Worm (Caenorhabditis elegans) whole organism, L4 larva: ENCODE results near the gene Y54G2A.10.

Experiments
- F10B5.3 ChIP-seq: sonication (generic microtip); optimal IDR thresholded peaks from 2 replicates; lab custom pipeline; 2016; ENCODE audit warnings: mild to moderate bottlenecking, missing genetic modification characterization, missing compliant biosample characterization
- Y48G9A.11 ChIP-seq: fragments of 200-800 bp; sonication (Bioruptor generic); IDR thresholded peaks from 2 replicates; pipeline ENCODE4 v1.3.6; 2022; ENCODE audit warnings: missing genetic modification reagents, missing genetic modification characterization, missing compliant biosample characterization
- ZK546.5 ChIP-seq, 2 experiments: sonication (generic microtip); optimal IDR thresholded peaks; 2 replicates each; lab custom pipeline; 2017; ENCODE audit warnings: missing biosample characterization in 2 of 2, missing genetic modification characterization in 2 of 2
- aha-1 ChIP-seq: fragments of 150-350 bp; peaks from one replicate; lab custom pipeline; 2014; ENCODE audit warnings: missing biosample characterization, missing genetic modification characterization
- aly-2 ChIP-seq: sonication (generic microtip); optimal IDR thresholded peaks from 2 replicates; lab custom pipeline; 2018; ENCODE audit warnings: missing biosample characterization, missing genetic modification characterization
- arid-1 ChIP-seq: fragments of 200-800 bp; sonication (Bioruptor generic); conservative IDR thresholded peaks from 2 replicates; pipeline ENCODE4 v1.3.6; 2022; ENCODE audit warnings: missing genetic modification reagents, missing genetic modification characterization, missing compliant biosample characterization
- ceh-32 ChIP-seq: sonication (generic microtip); optimal IDR thresholded peaks from 2 replicates; lab custom pipeline; 2016; ENCODE audit warnings: mild to moderate bottlenecking, missing genetic modification characterization, missing compliant biosample characterization; ENCODE audit not compliant: poor library complexity
- ceh-82 ChIP-seq: sonication (generic microtip); optimal IDR thresholded peaks from 2 replicates; lab custom pipeline; 2017; ENCODE audit warnings: missing biosample characterization, missing genetic modification characterization
- cey-2 ChIP-seq: sonication (generic microtip); optimal IDR thresholded peaks from 3 replicates; lab custom pipeline; 2017; ENCODE audit warnings: missing genetic modification characterization, mild to moderate bottlenecking, missing compliant biosample characterization, antibody characterized with exemption, borderline replicate concordance; ENCODE audit not compliant: insufficient read depth
- ctbp-1 ChIP-seq: fragments of 200-800 bp; sonication (Bioruptor generic); IDR thresholded peaks from 2 replicates; pipeline ENCODE4 v1.3.6; 2022; ENCODE audit warnings: missing genetic modification reagents, missing genetic modification characterization, missing compliant biosample characterization
- daf-16 ChIP-seq, 3 experiments: sonication (generic microtip); optimal IDR thresholded peaks; 2 replicates each; lab custom pipeline; 2016 to 2017; ENCODE audit warnings: missing genetic modification characterization in 3 of 3, missing genetic modification reagents in 3 of 3, mild to moderate bottlenecking in 2 of 3, missing compliant biosample characterization in 2 of 3, missing biosample characterization in 1 of 3, moderate library complexity in 1 of 3
- dmd-6 ChIP-seq: fragments of 200-800 bp; sonication (Bioruptor generic); IDR thresholded peaks from 2 replicates; pipeline ENCODE4 v1.3.6; 2022; ENCODE audit warnings: missing genetic modification reagents, missing genetic modification characterization, missing compliant biosample characterization
- dmd-9 ChIP-seq: fragments of 200-800 bp; sonication (Bioruptor generic); IDR thresholded peaks from 2 replicates; pipeline ENCODE4 v1.3.6; 2022; ENCODE audit warnings: missing genetic modification reagents, missing genetic modification characterization, missing compliant biosample characterization
- dve-1 ChIP-seq: sonication (generic microtip); optimal IDR thresholded peaks from 2 replicates; lab custom pipeline; 2017; ENCODE audit warnings: antibody characterized with exemption, mild to moderate bottlenecking, missing genetic modification characterization, missing compliant biosample characterization; ENCODE audit not compliant: insufficient read depth
- egl-43 ChIP-seq: fragments of 200-800 bp; sonication (Bioruptor generic); IDR thresholded peaks from 2 replicates; pipeline ENCODE4 v1.3.6; 2022; ENCODE audit warnings: missing genetic modification reagents, missing genetic modification characterization, missing compliant biosample characterization
- fkh-10 ChIP-seq: fragments of 150-350 bp; optimal IDR thresholded peaks from 2 replicates; lab custom pipeline; 2014; ENCODE audit warnings: missing biosample characterization, missing genetic modification reagents, missing genetic modification characterization
- hlh-11 ChIP-seq: fragments of 200-800 bp; sonication (Bioruptor generic); optimal IDR thresholded peaks from 2 replicates; lab custom pipeline; 2018; ENCODE audit warnings: mild to moderate bottlenecking, missing genetic modification characterization, missing compliant biosample characterization
- hlh-30 ChIP-seq: sonication (generic microtip); optimal IDR thresholded peaks from 2 replicates; lab custom pipeline; 2017; ENCODE audit warnings: antibody characterized with exemption, mild to moderate bottlenecking, missing genetic modification characterization, missing compliant biosample characterization; ENCODE audit not compliant: insufficient read depth
- lin-1 ChIP-seq: fragments of 200-800 bp; sonication (Bioruptor generic); IDR thresholded peaks from 2 replicates; pipeline ENCODE4 v1.3.6; 2022; ENCODE audit warnings: missing genetic modification reagents, missing genetic modification characterization, missing compliant biosample characterization
- lin-15B ChIP-seq: fragments of 150-350 bp; sonication (generic microtip); optimal IDR thresholded peaks from 3 replicates; lab custom pipeline; 2014; ENCODE audit warnings: missing biosample characterization, missing genetic modification characterization
- lin-38 ChIP-seq: fragments of 200-800 bp; sonication (Bioruptor generic); IDR thresholded peaks from 2 replicates; pipeline ENCODE4 v1.3.6; 2022; ENCODE audit warnings: missing genetic modification reagents, missing genetic modification characterization, missing compliant biosample characterization
- lir-3 ChIP-seq: sonication (generic microtip); optimal IDR thresholded peaks from 2 replicates; lab custom pipeline; 2016; ENCODE audit warnings: mild to moderate bottlenecking, missing genetic modification characterization, missing compliant biosample characterization
- lsy-2 ChIP-seq, 2 experiments: fragments of 150-350 bp in 1 of 2; sonication (generic microtip) in 1 of 2; optimal IDR thresholded peaks; 2 replicates each; lab custom pipeline; 2014 to 2017; ENCODE audit warnings: missing biosample characterization in 2 of 2, missing genetic modification characterization in 2 of 2
- mdl-1 ChIP-seq, 2 experiments: fragments of 150-350 bp in 1 of 2; sonication (generic microtip) in 1 of 2; optimal IDR thresholded peaks; 2 replicates each; lab custom pipeline; 2014 to 2017; ENCODE audit warnings: missing biosample characterization in 2 of 2, missing genetic modification characterization in 2 of 2
- mdt-29 ChIP-seq: fragments of 200-800 bp; sonication (Bioruptor generic); IDR thresholded peaks from 2 replicates; pipeline ENCODE4 v1.3.6; 2022; ENCODE audit warnings: missing genetic modification reagents, missing genetic modification characterization, missing compliant biosample characterization
- mxl-2 ChIP-seq: fragments of 200-800 bp; sonication (Bioruptor generic); conservative IDR thresholded peaks from 2 replicates; pipeline ENCODE4 v1.3.6; 2022; ENCODE audit warnings: missing genetic modification reagents, missing genetic modification characterization, missing compliant biosample characterization
- nhr-10 ChIP-seq: fragments of 150-350 bp; optimal IDR thresholded peaks from 2 replicates; lab custom pipeline; 2014; ENCODE audit warnings: missing biosample characterization, missing genetic modification characterization
- nhr-102 ChIP-seq: sonication (generic microtip); optimal IDR thresholded peaks from 2 replicates; lab custom pipeline; 2016; ENCODE audit warnings: mild to moderate bottlenecking, missing genetic modification characterization, moderate library complexity, missing compliant biosample characterization
- nhr-237 ChIP-seq: sonication (generic microtip); optimal IDR thresholded peaks from 2 replicates; lab custom pipeline; 2017; ENCODE audit warnings: missing biosample characterization, missing genetic modification characterization
- nhr-25 ChIP-seq: sonication (generic microtip); optimal IDR thresholded peaks from 2 replicates; lab custom pipeline; 2017; ENCODE audit warnings: missing genetic modification characterization, mild to moderate bottlenecking, missing compliant biosample characterization, antibody characterized with exemption, moderate library complexity, borderline replicate concordance; ENCODE audit not compliant: insufficient read depth
- nhr-28 ChIP-seq: fragments of 150-350 bp; optimal IDR thresholded peaks from 2 replicates; lab custom pipeline; 2014; ENCODE audit warnings: missing biosample characterization, missing genetic modification characterization
- nhr-41 ChIP-seq: fragments of 200-800 bp; sonication (Bioruptor generic); IDR thresholded peaks from 2 replicates; pipeline ENCODE4 v1.3.6; 2022; ENCODE audit warnings: missing genetic modification reagents, missing genetic modification characterization, missing compliant biosample characterization
- nhr-48 ChIP-seq: sonication (generic microtip); optimal IDR thresholded peaks from 2 replicates; lab custom pipeline; 2016; ENCODE audit warnings: mild to moderate bottlenecking, missing genetic modification characterization, missing compliant biosample characterization
- nhr-6 ChIP-seq: fragments of 150-350 bp; optimal IDR thresholded peaks from 2 replicates; lab custom pipeline; 2014; ENCODE audit warnings: missing biosample characterization, missing genetic modification characterization
- nhr-76 ChIP-seq: fragments of 150-350 bp; optimal IDR thresholded peaks from 2 replicates; lab custom pipeline; 2014; ENCODE audit warnings: missing biosample characterization, missing genetic modification characterization
- nhr-77 ChIP-seq: fragments of 150-350 bp; optimal IDR thresholded peaks from 2 replicates; lab custom pipeline; 2014; ENCODE audit warnings: missing biosample characterization, missing genetic modification characterization
- pha-4 ChIP-seq, 2 experiments: fragments of 150-350 bp in 1 of 2; fragments of 200-800 bp in 1 of 2; sonication (Bioruptor generic) in 1 of 2; IDR thresholded peaks in 1 of 2; optimal IDR thresholded peaks in 1 of 2; 2 replicates each; pipeline versions ENCODE4 v1.3.6 to Lab custom; 2014 to 2022; ENCODE audit warnings: missing genetic modification characterization in 2 of 2, missing genetic modification reagents in 2 of 2, missing biosample characterization in 1 of 2, missing compliant biosample characterization in 1 of 2
- php-3 ChIP-seq: fragments of 200-800 bp; sonication (Bioruptor generic); IDR thresholded peaks from 2 replicates; pipeline ENCODE4 v1.3.6; 2022; ENCODE audit warnings: missing genetic modification reagents, missing genetic modification characterization, missing compliant biosample characterization
- pqm-1 ChIP-seq: sonication (generic microtip); optimal IDR thresholded peaks from 2 replicates; lab custom pipeline; 2017; ENCODE audit warnings: missing biosample characterization, missing genetic modification characterization
- saeg-2 ChIP-seq: fragments of 200-800 bp; sonication (Bioruptor generic); IDR thresholded peaks from 2 replicates; pipeline ENCODE4 v1.3.6; 2022; ENCODE audit warnings: missing genetic modification reagents, missing genetic modification characterization, missing compliant biosample characterization
- skn-1 ChIP-seq: fragments of 150-350 bp; optimal IDR thresholded peaks from 2 replicates; lab custom pipeline; 2014; ENCODE audit warnings: missing biosample characterization, missing genetic modification characterization
- spr-1 ChIP-seq: sonication (generic microtip); optimal IDR thresholded peaks from 2 replicates; lab custom pipeline; 2016; ENCODE audit warnings: mild to moderate bottlenecking, missing genetic modification characterization, missing compliant biosample characterization
- spr-3 ChIP-seq: fragments of 200-800 bp; sonication (Bioruptor generic); optimal IDR thresholded peaks from 2 replicates; lab custom pipeline; 2018; ENCODE audit warnings: mild to moderate bottlenecking, missing genetic modification characterization, missing compliant biosample characterization
- unc-130 ChIP-seq: sonication (generic microtip); optimal IDR thresholded peaks from 2 replicates; lab custom pipeline; 2016; ENCODE audit warnings: missing genetic modification reagents, missing genetic modification characterization, missing compliant biosample characterization
- unc-62 ChIP-seq, 3 experiments: fragments of 150-350 bp in 1 of 3; sonication (generic microtip); optimal IDR thresholded peaks in 2 of 3; peaks in 1 of 3; 1 replicate in 1 of 3; 2 replicates in 2 of 3; lab custom pipeline; 2014 to 2017; ENCODE audit warnings: missing biosample characterization in 3 of 3, missing genetic modification characterization in 3 of 3, missing genetic modification reagents in 3 of 3, missing genotype in 1 of 3
- zfp-2 ChIP-seq: sonication (generic microtip); optimal IDR thresholded peaks from 2 replicates; lab custom pipeline; 2016; ENCODE audit warnings: mild to moderate bottlenecking, missing genetic modification characterization, missing compliant biosample characterization
- ztf-11 ChIP-seq: fragments of 150-350 bp; optimal IDR thresholded peaks from 2 replicates; lab custom pipeline; 2014; ENCODE audit warnings: missing biosample characterization, missing genetic modification characterization
- ztf-7 ChIP-seq: fragments of 150-350 bp; optimal IDR thresholded peaks from 2 replicates; lab custom pipeline; 2014; ENCODE audit warnings: missing biosample characterization, missing genetic modification characterization

Gene Y54G2A.10

DNA sequence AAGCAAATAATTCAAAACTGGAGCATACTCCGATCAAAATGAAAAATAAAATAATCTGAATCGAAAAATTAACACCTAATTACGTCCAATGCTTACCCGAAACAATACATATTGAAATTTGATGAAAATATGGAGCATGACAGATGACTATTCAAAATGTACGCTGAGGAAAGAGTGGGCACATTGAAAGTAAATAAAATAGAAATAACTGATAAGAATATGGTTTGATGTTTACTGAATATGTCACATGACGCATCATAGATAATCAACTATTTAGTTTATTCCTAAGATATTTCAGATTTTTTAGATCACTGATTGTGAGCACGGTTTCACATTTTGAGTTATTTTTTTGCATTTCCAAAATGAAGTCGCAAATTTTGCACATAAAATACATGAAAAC is 1.1 kb upstream of the Y54G2A.10 start, which contains the start of gene Y54G2A.52:
Y54G2A.52 (minus strand) TSS at position 348 of the 400 bp plus-strand sequence.
- TF ChIP-seq nhr-237 (tag; lab: Kevin White, UChicago) = no peak
- TF ChIP-seq nhr-102 = no peak
- no peak for TF ChIP-seq ZK546.5 (tag; optimal IDR thresholded peaks at IDR 0.05; lab: Kevin White, UChicago)
- TF ChIP-seq saeg-2 = no peak
- TF ChIP-seq ztf-11 (tag; lab: Kevin White, UChicago) = no peak
- no peak for TF ChIP-seq nhr-41 (GFP tag; lab: Robert Waterston, UW)
- peak; percentile 63 for TF ChIP-seq pqm-1 (tag; lab: Kevin White, UChicago)
- TF ChIP-seq aha-1 = no peak
- peak; percentile 87 for TF ChIP-seq dve-1 (tag; lab: Kevin White, UChicago)
- TF ChIP-seq skn-1 (tag; lab: Kevin White, UChicago) = no peak
- no peak for TF ChIP-seq egl-43 (GFP tag; lab: Robert Waterston, UW)
- TF ChIP-seq ztf-7 (tag; lab: Kevin White, UChicago) = peak; percentile 44
- peak; percentile 52; the same call in 1 of the 2 replicates for TF ChIP-seq dmd-6 (GFP tag; lab: Robert Waterston, UW)
- peak; percentile 37; the same call in 1 of the 2 replicates for TF ChIP-seq php-3 (GFP tag; lab: Robert Waterston, UW)
- TF ChIP-seq nhr-76 (tag; lab: Kevin White, UChicago) = no peak
- TF ChIP-seq nhr-28 (tag; lab: Kevin White, UChicago) = peak; percentile 35
- peak; percentile 56 for TF ChIP-seq hlh-30 (tag; lab: Kevin White, UChicago)
- no peak for TF ChIP-seq mdl-1 (tag; optimal IDR thresholded peaks at IDR 0.05; lab: Kevin White, UChicago)
- TF ChIP-seq nhr-6 (tag; lab: Kevin White, UChicago) = no peak
- TF ChIP-seq hlh-11 (tag; lab: Kevin White, UChicago) = peak; percentile 53
- no peak for TF ChIP-seq lin-1 (GFP tag; lab: Robert Waterston, UW)
- TF ChIP-seq unc-62 (GFP tag; optimal IDR thresholded peaks at IDR 0.05 in 1 of 2; lab: Kevin White, UChicago) = peak in 1 of 2 experiments; percentile 38
- TF ChIP-seq unc-62 (tag; optimal IDR thresholded peaks at IDR 0.05; lab: Kevin White, UChicago) = no peak
- no peak for TF ChIP-seq unc-130
- TF ChIP-seq lir-3 = no peak
- TF ChIP-seq daf-16 (GFP tag; optimal IDR thresholded peaks at IDR 0.05; lab: Kevin White, UChicago) = peak in 1 of 2 experiments; percentile 57
- TF ChIP-seq daf-16 (tag; optimal IDR thresholded peaks at IDR 0.05; lab: Kevin White, UChicago) = peak; percentile 97

DNA sequence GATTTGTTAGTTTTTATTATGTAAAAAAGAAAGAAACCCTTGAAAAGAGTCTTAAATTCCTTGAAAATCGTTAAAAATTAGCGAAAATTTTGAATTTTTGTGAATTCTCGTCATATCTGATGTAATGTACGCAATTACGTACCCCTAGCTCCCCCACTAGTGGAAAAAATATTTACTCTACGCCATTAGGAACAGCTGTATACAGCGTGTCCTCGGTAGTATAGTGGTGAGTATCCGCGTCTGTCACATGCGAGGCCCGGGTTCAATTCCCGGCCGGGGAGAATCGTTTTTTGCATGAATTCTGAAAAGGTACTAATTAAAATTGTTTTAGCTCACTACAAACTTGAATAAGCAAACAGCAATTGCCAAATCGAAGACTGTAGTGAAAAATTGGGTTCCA is 401 bp downstream of the Y54G2A.10 start:
- no peak for TF ChIP-seq ceh-32 (tag; lab: Kevin White, UChicago)
- no peak for TF ChIP-seq nhr-48 (tag; lab: Kevin White, UChicago)
- no peak for TF ChIP-seq lin-15B (tag; lab: Kevin White, UChicago)
- no peak for TF ChIP-seq nhr-10
- no peak for TF ChIP-seq mxl-2 (GFP tag; lab: Robert Waterston, UW)
- no peak for TF ChIP-seq dmd-9
- TF ChIP-seq ZK546.5 (tag; optimal IDR thresholded peaks at IDR 0.05; lab: Kevin White, UChicago) = no peak
- no peak for TF ChIP-seq fkh-10 (GFP tag; lab: Kevin White, UChicago)
- peak; percentile 49 for TF ChIP-seq aha-1
- no peak for TF ChIP-seq mdt-29
- TF ChIP-seq arid-1 (GFP tag; lab: Robert Waterston, UW) = no peak
- TF ChIP-seq ceh-82 = no peak
- TF ChIP-seq nhr-102 = no peak
- TF ChIP-seq lin-38 = peak; percentile 36; the same call in 1 of the 2 replicates
- TF ChIP-seq nhr-77 (tag; lab: Kevin White, UChicago) = no peak
- TF ChIP-seq spr-1 = no peak

DNA sequence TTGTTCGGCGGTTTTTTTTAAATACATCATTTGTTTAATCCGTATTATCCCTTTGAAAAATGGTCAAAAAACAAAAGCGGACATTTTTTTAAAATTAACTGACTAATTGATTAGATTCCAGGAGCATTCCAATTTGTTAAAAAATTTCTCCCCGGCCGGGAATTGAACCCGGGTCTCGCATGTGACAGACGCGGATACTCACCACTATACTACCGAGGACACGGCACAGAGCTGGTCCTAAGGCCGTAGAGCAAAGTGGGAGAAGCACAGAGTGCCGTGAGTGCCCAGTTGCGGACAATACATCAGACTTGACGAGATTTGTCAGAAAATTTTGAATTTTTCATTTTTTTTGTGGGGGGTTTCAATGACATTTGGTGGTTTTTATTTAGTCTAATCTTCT is 1.5 kb downstream of the Y54G2A.10 start:
- TF ChIP-seq cey-2 (no peak), spr-3 (GFP tag; lab: Kevin White, UChicago) (no peak), F10B5.3 (tag; lab: Kevin White, UChicago) (no peak), ztf-7 (tag; lab: Kevin White, UChicago) (no peak), zfp-2 (no peak), dve-1 (tag; lab: Kevin White, UChicago) (peak; percentile 66), pha-4 (GFP tag; IDR thresholded peaks at IDR 0.05; lab: Robert Waterston, UW) (peak; percentile 75), pha-4 (tag; optimal IDR thresholded peaks at IDR 0.05; lab: Kevin White, UChicago) (no peak), nhr-25 (tag; lab: Kevin White, UChicago) (no peak), Y48G9A.11 (peak; percentile 65), aly-2 (tag; lab: Kevin White, UChicago) (no peak), ctbp-1 (GFP tag; lab: Robert Waterston, UW) (0 out of 2 replicates have a peak, but pooled peaks have one; percentile 33), lsy-2 (tag; optimal IDR thresholded peaks at IDR 0.05; lab: Kevin White, UChicago) (peak in 1 of 2 experiments; percentile 24)
